Fruit fly (Drosophila melanogaster) whole organism, adult: ENCODE results near the gene CG10345.

Source experiments
- CG11617 ChIP-seq: fragments of 200-800 bp; sonication (Bioruptor generic); optimal IDR thresholded peaks from 2 replicates; lab custom pipeline; 2017; ENCODE audit warnings: mild to moderate bottlenecking, missing biosample characterization, missing genetic modification reagents, missing genetic modification characterization
- CG12768 ChIP-seq: fragments of 200-800 bp; sonication (Bioruptor generic); optimal IDR thresholded peaks from 2 replicates; lab custom pipeline; 2017; ENCODE audit warnings: missing biosample characterization, missing genetic modification characterization, mild to moderate bottlenecking, moderate library complexity, missing genetic modification reagents
- CG14711 ChIP-seq: fragments of 200-800 bp; sonication (Bioruptor generic); optimal IDR thresholded peaks from 2 replicates; lab custom pipeline; 2018; ENCODE audit warnings: missing biosample characterization, mild to moderate bottlenecking, missing genetic modification characterization, moderate library complexity
- CG1620 ChIP-seq: fragments of 200-800 bp; sonication (Bioruptor generic); optimal IDR thresholded peaks from 2 replicates; lab custom pipeline; 2016; ENCODE audit warnings: missing biosample characterization, missing genetic modification characterization
- CG33017 ChIP-seq: fragments of 200-800 bp; sonication (Bioruptor generic); optimal IDR thresholded peaks from 2 replicates; lab custom pipeline; 2018; ENCODE audit warnings: missing biosample characterization, mild to moderate bottlenecking, missing genetic modification characterization, moderate library complexity
- CG5204 ChIP-seq: fragments of 200-800 bp; sonication (Bioruptor generic); optimal IDR thresholded peaks from 2 replicates; lab custom pipeline; 2016; ENCODE audit warnings: missing biosample characterization, missing genetic modification characterization
- CG7045 ChIP-seq: fragments of 200-800 bp; sonication (Bioruptor generic); optimal IDR thresholded peaks from 2 replicates; lab custom pipeline; 2017; ENCODE audit warnings: missing biosample characterization, mild to moderate bottlenecking, missing genetic modification characterization
- CG7101 ChIP-seq: fragments of 200-800 bp; sonication (Bioruptor generic); optimal IDR thresholded peaks from 2 replicates; lab custom pipeline; 2018; ENCODE audit warnings: missing biosample characterization, mild to moderate bottlenecking, missing genetic modification characterization, moderate library complexity
- Clk ChIP-seq: fragments of 200-800 bp; sonication (Bioruptor generic); optimal IDR thresholded peaks from 2 replicates; lab custom pipeline; 2017; ENCODE audit warnings: missing biosample characterization, missing genetic modification characterization
- Crg-1 ChIP-seq: fragments of 200-800 bp; sonication (Bioruptor generic); optimal IDR thresholded peaks from 2 replicates; lab custom pipeline; 2016; ENCODE audit warnings: missing biosample characterization, missing genetic modification characterization
- Hr96 ChIP-seq: fragments of 200-800 bp; sonication (Bioruptor generic); optimal IDR thresholded peaks from 2 replicates; lab custom pipeline; 2016; ENCODE audit warnings: missing biosample characterization, missing genetic modification characterization
- Mnt ChIP-seq: fragments of 200-800 bp; sonication (Bioruptor generic); optimal IDR thresholded peaks from 2 replicates; lab custom pipeline; 2016; ENCODE audit warnings: missing biosample characterization, mild to moderate bottlenecking, missing genetic modification characterization
- bab1 ChIP-seq: fragments of 200-800 bp; sonication (Bioruptor generic); optimal IDR thresholded peaks from 3 replicates; lab custom pipeline; 2019; ENCODE audit warnings: missing biosample characterization, mild to moderate bottlenecking, missing genetic modification characterization, moderate library complexity
- cic ChIP-seq: fragments of 200-800 bp; sonication (Bioruptor generic); optimal IDR thresholded peaks from 2 replicates; lab custom pipeline; 2017; ENCODE audit warnings: missing biosample characterization, mild to moderate bottlenecking, missing genetic modification characterization, moderate library complexity
- cnc ChIP-seq, 2 experiments: fragments of >200 bp; optimal IDR thresholded peaks; 2 replicates each; lab custom pipeline; 2017
- kay ChIP-seq: fragments of 200-800 bp; sonication (Bioruptor generic); peaks from one replicate; lab custom pipeline; 2016; ENCODE audit warnings: missing biosample characterization, missing genetic modification characterization, borderline replicate concordance
- ovo ChIP-seq: fragments of 200-800 bp; sonication (Bioruptor generic); optimal IDR thresholded peaks from 2 replicates; lab custom pipeline; 2016; ENCODE audit warnings: missing biosample characterization, missing genetic modification characterization
- pad ChIP-seq: fragments of 200-800 bp; sonication (Bioruptor generic); optimal IDR thresholded peaks from 3 replicates; lab custom pipeline; 2017; ENCODE audit warnings: missing biosample characterization, missing genetic modification characterization, mild to moderate bottlenecking, moderate library complexity, missing genetic modification reagents
- tj ChIP-seq: fragments of 200-800 bp; sonication (Bioruptor generic); optimal IDR thresholded peaks from 3 replicates; lab custom pipeline; 2017; ENCODE audit warnings: missing biosample characterization, mild to moderate bottlenecking, missing genetic modification characterization, moderate library complexity
- toe ChIP-seq: fragments of 200-800 bp; sonication (Bioruptor generic); optimal IDR thresholded peaks from 2 replicates; lab custom pipeline; 2016; ENCODE audit warnings: missing biosample characterization, missing genetic modification characterization

The CG10345 gene

DNA sequence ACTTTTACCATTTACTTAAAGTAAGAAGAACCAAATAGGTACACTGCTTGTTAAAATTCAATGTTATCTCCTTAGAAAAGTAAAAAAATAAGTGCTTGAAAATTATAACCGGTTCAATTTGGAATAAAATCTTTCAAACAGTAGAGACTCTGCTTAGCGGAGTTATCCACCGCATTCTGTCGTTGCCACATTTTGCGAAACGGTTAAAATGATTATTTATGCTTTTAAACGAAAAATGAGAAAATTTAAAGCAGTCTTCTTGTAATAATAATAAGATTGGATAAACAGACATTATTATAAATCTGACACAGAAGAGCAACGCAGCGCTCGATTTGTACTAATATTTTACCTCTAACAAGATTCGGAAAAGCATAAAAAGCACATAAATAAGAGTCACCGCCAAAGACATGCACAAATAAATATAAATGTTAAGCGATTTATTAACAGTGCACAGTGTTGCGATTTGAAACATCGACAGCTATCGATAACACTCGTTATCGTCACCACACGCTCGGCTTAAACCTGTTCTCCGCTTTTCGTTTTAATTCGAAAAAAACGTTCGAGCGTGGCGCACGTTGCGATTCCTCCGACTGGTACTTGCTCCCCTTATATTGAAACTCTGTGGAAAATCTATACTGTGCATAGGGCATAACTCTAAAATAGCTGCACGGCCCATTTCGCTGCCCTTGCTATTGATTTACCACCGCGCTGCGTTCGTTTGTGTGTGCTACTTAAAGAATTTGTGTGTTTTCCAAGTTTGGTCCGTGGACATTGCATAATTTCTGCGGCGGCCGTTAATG, 20.3 kb upstream of the CG10345 start, which contains the start of gene Fas1:
TSS of gene Fas1 (plus strand) at position 489 of the 800 bp plus-strand sequence.
- TF ChIP-seq cnc (optimal IDR thresholded peaks at IDR 0.05; lab: Kevin White, UChicago) (no peak), CG12768 (GFP tag; lab: Kevin White, UChicago) (no peak), CG5204 (GFP tag; lab: Kevin White, UChicago) (no peak), toe (GFP tag; lab: Kevin White, UChicago) (no peak), CG11617 (GFP tag; lab: Kevin White, UChicago) (no peak), pad (GFP tag; lab: Kevin White, UChicago) (no peak), bab1 (GFP tag; lab: Kevin White, UChicago) (no peak), ovo (no peak), tj (no peak), cic (no peak), Mnt (GFP tag; lab: Kevin White, UChicago) (peak; percentile 32), CG7045 (GFP tag; lab: Kevin White, UChicago) (no peak), CG1620 (GFP tag; lab: Kevin White, UChicago) (no peak), Clk (GFP tag; lab: Kevin White, UChicago) (no peak), Hr96 (GFP tag; lab: Kevin White, UChicago) (peak; percentile 2), CG33017 (tag; lab: Kevin White, UChicago) (no peak), kay (peak; percentile 89), CG7101 (tag; lab: Kevin White, UChicago) (no peak), CG14711 (tag; lab: Kevin White, UChicago) (no peak), Crg-1 (GFP tag; lab: Kevin White, UChicago) (peak; percentile 1)

- TF ChIP-seq ovo (no peak), cic (no peak), pad (GFP tag; lab: Kevin White, UChicago) (no peak), CG5204 (GFP tag; lab: Kevin White, UChicago) (no peak), CG7101 (tag; lab: Kevin White, UChicago) (no peak), CG7045 (GFP tag; lab: Kevin White, UChicago) (no peak), kay (no peak), CG14711 (tag; lab: Kevin White, UChicago) (no peak), cnc (optimal IDR thresholded peaks at IDR 0.05; lab: Kevin White, UChicago) (no peak), CG33017 (tag; lab: Kevin White, UChicago) (no peak)
Measured at dm6 chr3R:16624371-16624749, 19.7 kb upstream of the CG10345 start, which contains the start of gene Ccdc114. Ccdc114 (minus strand) TSS chr3R:16624717.

DNA sequence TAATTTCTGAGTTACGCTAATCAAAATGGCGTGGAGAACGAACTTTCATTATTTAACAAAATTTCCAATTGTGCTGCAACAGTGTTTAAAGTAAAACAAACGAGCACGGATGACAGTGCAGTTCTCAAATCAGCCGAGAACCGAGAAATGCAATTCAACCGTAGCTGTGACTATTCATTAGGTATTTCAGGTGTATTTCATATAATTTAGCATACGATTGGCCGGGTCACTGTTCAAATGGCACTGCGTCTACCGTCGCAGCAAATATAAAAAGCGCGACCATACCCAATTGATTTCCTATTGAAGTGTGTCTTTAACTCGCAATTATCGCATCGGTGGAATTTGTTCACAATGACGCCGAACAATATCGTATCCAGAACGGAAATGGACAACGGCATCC, 15.8 kb upstream of the CG10345 start, which contains the start of gene CG14893:
TSS of gene CG14893 (plus strand) at position 301 of the 400 bp plus-strand sequence.
- TF ChIP-seq CG11617 (GFP tag; lab: Kevin White, UChicago) (no peak), Clk (GFP tag; lab: Kevin White, UChicago) (no peak), kay (peak; percentile 39), cic (no peak), CG14711 (tag; lab: Kevin White, UChicago) (no peak), CG33017 (tag; lab: Kevin White, UChicago) (no peak), ovo (no peak), CG12768 (GFP tag; lab: Kevin White, UChicago) (no peak), Mnt (GFP tag; lab: Kevin White, UChicago) (no peak), bab1 (GFP tag; lab: Kevin White, UChicago) (no peak), tj (no peak), Crg-1 (GFP tag; lab: Kevin White, UChicago) (no peak), Hr96 (GFP tag; lab: Kevin White, UChicago) (no peak), cnc (optimal IDR thresholded peaks at IDR 0.05; lab: Kevin White, UChicago) (peak in 1 of 2 experiments; percentile 61), toe (GFP tag; lab: Kevin White, UChicago) (no peak), CG7101 (tag; lab: Kevin White, UChicago) (no peak)

DNA sequence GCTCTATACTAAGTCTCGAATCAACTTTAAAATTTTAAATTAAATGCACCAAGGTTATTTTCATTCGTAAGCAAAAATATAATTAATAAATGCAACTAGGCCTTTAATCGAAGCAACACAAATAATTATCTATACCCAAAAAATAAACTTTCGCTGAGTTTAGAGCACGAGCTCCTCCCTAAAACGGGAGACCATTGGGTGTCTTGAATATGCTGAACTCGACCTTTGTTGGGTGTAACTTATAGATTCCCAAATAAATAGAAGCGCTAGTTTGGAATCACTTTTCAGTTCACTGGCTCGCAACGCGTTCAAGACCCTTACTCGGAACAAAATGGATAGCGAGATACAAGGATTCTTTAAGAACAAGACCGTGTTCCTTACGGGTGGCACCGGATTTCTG, 13.0 kb upstream of the CG10345 start, which contains the start of gene CG17560:
TSS of gene CG17560 (plus strand) at position 301 of the 400 bp plus-strand sequence.
- no peak for TF ChIP-seq Mnt (GFP tag; lab: Kevin White, UChicago)
- TF ChIP-seq CG5204 (GFP tag; lab: Kevin White, UChicago), result peak; percentile 26
- no peak for TF ChIP-seq toe (GFP tag; lab: Kevin White, UChicago)
- no peak for TF ChIP-seq bab1 (GFP tag; lab: Kevin White, UChicago)
- TF ChIP-seq CG7101 (tag; lab: Kevin White, UChicago), result peak; percentile 22
- TF ChIP-seq Crg-1 (GFP tag; lab: Kevin White, UChicago), result no peak
- TF ChIP-seq cnc (optimal IDR thresholded peaks at IDR 0.05; lab: Kevin White, UChicago), result no peak
- TF ChIP-seq tj, result no peak
- TF ChIP-seq Hr96 (GFP tag; lab: Kevin White, UChicago), result no peak
- no peak for TF ChIP-seq pad (GFP tag; lab: Kevin White, UChicago)
- no peak for TF ChIP-seq CG1620 (GFP tag; lab: Kevin White, UChicago)
- TF ChIP-seq CG14711 (tag; lab: Kevin White, UChicago), result no peak
- TF ChIP-seq kay, result no peak
- TF ChIP-seq Clk (GFP tag; lab: Kevin White, UChicago), result no peak
- no peak for TF ChIP-seq CG11617 (GFP tag; lab: Kevin White, UChicago)
- TF ChIP-seq cic, result no peak
- no peak for TF ChIP-seq CG7045 (GFP tag; lab: Kevin White, UChicago)
- TF ChIP-seq CG33017 (tag; lab: Kevin White, UChicago), result peak; percentile 21
- no peak for TF ChIP-seq ovo
- no peak for TF ChIP-seq CG12768 (GFP tag; lab: Kevin White, UChicago)

DNA sequence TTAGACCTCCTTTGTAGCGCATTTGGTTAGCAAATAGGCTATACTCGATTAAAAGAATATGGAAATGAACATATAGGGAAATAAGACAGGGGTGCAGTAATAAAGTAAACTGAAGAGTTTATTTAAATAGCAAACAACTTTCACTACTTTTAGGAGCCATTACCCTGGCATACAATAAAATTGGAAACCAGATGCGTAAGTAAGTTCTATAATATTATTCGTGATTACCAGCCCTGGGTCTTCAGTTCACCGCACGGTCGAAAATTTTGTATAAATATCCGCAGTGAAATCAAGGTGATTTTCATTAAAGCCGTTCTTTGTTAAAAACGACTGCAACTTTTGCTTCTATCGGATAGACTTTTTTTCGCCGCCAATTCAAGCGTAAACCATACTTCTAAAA, 10.3 kb upstream of the CG10345 start, which contains the start of gene CG17562:
TSS of gene CG17562 (plus strand) at position 301 of the 400 bp plus-strand sequence.
- TF ChIP-seq toe (GFP tag; lab: Kevin White, UChicago) (no peak), CG33017 (tag; lab: Kevin White, UChicago) (peak; percentile 28), CG7045 (GFP tag; lab: Kevin White, UChicago) (no peak)
